Worm (Caenorhabditis elegans) whole organism, late embryonic: ENCODE data around the gene D2023.1.

Experiments used
- C08G9.2 ChIP-seq: sonication (generic microtip); optimal IDR thresholded peaks from 2 replicates; lab custom pipeline; 2016; ENCODE audit warnings: mild to moderate bottlenecking, missing genetic modification characterization, moderate library complexity, missing compliant biosample characterization
- C38D4.7 ChIP-seq: fragments of 200-800 bp; sonication (Bioruptor generic); optimal IDR thresholded peaks from 2 replicates; lab custom pipeline; 2018; ENCODE audit warnings: mild to moderate bottlenecking, missing genetic modification characterization, moderate library complexity, missing compliant biosample characterization
- K02D7.2 ChIP-seq: sonication (generic microtip); optimal IDR thresholded peaks from 2 replicates; lab custom pipeline; 2017; ENCODE audit warnings: mild to moderate bottlenecking, missing genetic modification characterization, missing compliant biosample characterization
- K09A11.1 ChIP-seq: sonication (generic microtip); optimal IDR thresholded peaks from 2 replicates; lab custom pipeline; 2017; ENCODE audit warnings: antibody characterized with exemption, mild to moderate bottlenecking, missing genetic modification characterization, missing compliant biosample characterization; ENCODE audit not compliant: insufficient read depth
- T23F11.4 ChIP-seq: fragments of 200-800 bp; sonication (Bioruptor generic); optimal IDR thresholded peaks from 2 replicates; lab custom pipeline; 2018; ENCODE audit warnings: mild to moderate bottlenecking, missing genetic modification characterization, missing compliant biosample characterization
- Y22D7AL.16 ChIP-seq: sonication (generic microtip); optimal IDR thresholded peaks from 2 replicates; lab custom pipeline; 2016; ENCODE audit warnings: missing genetic modification characterization, missing compliant biosample characterization
- ceh-14 ChIP-seq: sonication (generic microtip); optimal IDR thresholded peaks from 2 replicates; lab custom pipeline; 2016; ENCODE audit warnings: missing genotype, missing genetic modification characterization, missing compliant biosample characterization
- ceh-18 ChIP-seq: sonication (generic microtip); optimal IDR thresholded peaks from 2 replicates; lab custom pipeline; 2016; ENCODE audit warnings: missing genetic modification characterization, missing compliant biosample characterization
- ceh-2 ChIP-seq: sonication (generic microtip); optimal IDR thresholded peaks from 2 replicates; lab custom pipeline; 2016; ENCODE audit warnings: missing genotype, missing genetic modification characterization, missing compliant biosample characterization
- ceh-22 ChIP-seq: sonication (generic microtip); optimal IDR thresholded peaks from 2 replicates; lab custom pipeline; 2017; ENCODE audit warnings: missing biosample characterization, missing genetic modification characterization
- ceh-24 ChIP-seq: sonication (generic microtip); optimal IDR thresholded peaks from 2 replicates; lab custom pipeline; 2016; ENCODE audit warnings: mild to moderate bottlenecking, missing genetic modification characterization, missing compliant biosample characterization
- ceh-31 ChIP-seq: sonication (generic microtip); optimal IDR thresholded peaks from 2 replicates; lab custom pipeline; 2016; ENCODE audit warnings: missing genetic modification characterization, missing compliant biosample characterization
- ceh-34 ChIP-seq: sonication (generic microtip); optimal IDR thresholded peaks from 2 replicates; lab custom pipeline; 2016; ENCODE audit warnings: mild to moderate bottlenecking, missing genetic modification characterization, missing compliant biosample characterization
- ceh-45 ChIP-seq: fragments of 200-800 bp; sonication (Bioruptor generic); IDR thresholded peaks from 2 replicates; pipeline ENCODE4 v1.3.6; 2022; ENCODE audit warnings: missing genetic modification reagents, missing genetic modification characterization, missing compliant biosample characterization
- ceh-6 ChIP-seq: fragments of 200-800 bp; sonication (Bioruptor generic); optimal IDR thresholded peaks from 2 replicates; lab custom pipeline; 2018; ENCODE audit warnings: mild to moderate bottlenecking, missing genetic modification characterization, missing compliant biosample characterization
- ceh-9 ChIP-seq: sonication (generic microtip); optimal IDR thresholded peaks from 2 replicates; lab custom pipeline; 2016; ENCODE audit warnings: mild to moderate bottlenecking, missing genetic modification characterization, inconsistent platforms, missing compliant biosample characterization
- che-1 ChIP-seq: sonication (generic microtip); optimal IDR thresholded peaks from 2 replicates; lab custom pipeline; 2016; ENCODE audit warnings: mild to moderate bottlenecking, missing genetic modification characterization, missing compliant biosample characterization
- dmd-4 ChIP-seq: sonication (generic microtip); optimal IDR thresholded peaks from 2 replicates; lab custom pipeline; 2016; ENCODE audit warnings: borderline replicate concordance, missing genetic modification characterization, missing compliant biosample characterization
- elt-2 ChIP-seq: sonication (generic microtip); optimal IDR thresholded peaks from 2 replicates; lab custom pipeline; 2016; ENCODE audit warnings: missing genetic modification reagents, missing genetic modification characterization, missing compliant biosample characterization
- eyg-1 ChIP-seq: sonication (generic microtip); optimal IDR thresholded peaks from 2 replicates; lab custom pipeline; 2016; ENCODE audit warnings: missing genotype, missing genetic modification characterization, missing compliant biosample characterization
- fkh-10 ChIP-seq: fragments of 150-350 bp; optimal IDR thresholded peaks from 2 replicates; lab custom pipeline; 2014; ENCODE audit warnings: missing biosample characterization, missing genetic modification reagents, missing genetic modification characterization
- gmeb-2 ChIP-seq: sonication (generic microtip); optimal IDR thresholded peaks from 2 replicates; lab custom pipeline; 2016; ENCODE audit warnings: missing genetic modification characterization, inconsistent platforms, missing compliant biosample characterization
- hlh-13 ChIP-seq: fragments of 200-800 bp; sonication (Bioruptor generic); optimal IDR thresholded peaks from 2 replicates; lab custom pipeline; 2018; ENCODE audit warnings: mild to moderate bottlenecking, missing genetic modification characterization, missing compliant biosample characterization
- hlh-15 ChIP-seq: sonication (generic microtip); optimal IDR thresholded peaks from 2 replicates; lab custom pipeline; 2016; ENCODE audit warnings: missing genetic modification characterization, missing compliant biosample characterization
- hlh-30 ChIP-seq: sonication (generic microtip); optimal IDR thresholded peaks from 2 replicates; lab custom pipeline; 2017; ENCODE audit warnings: antibody characterized with exemption, missing genetic modification characterization, missing compliant biosample characterization; ENCODE audit not compliant: insufficient read depth
- hlh-6 ChIP-seq: sonication (generic microtip); optimal IDR thresholded peaks from 2 replicates; lab custom pipeline; 2016; ENCODE audit warnings: missing genotype, missing genetic modification characterization, missing compliant biosample characterization
- lin-11 ChIP-seq: fragments of 200-800 bp; sonication (Bioruptor generic); optimal IDR thresholded peaks from 2 replicates; lab custom pipeline; 2018; ENCODE audit warnings: mild to moderate bottlenecking, missing genetic modification characterization, missing compliant biosample characterization
- madf-2 ChIP-seq: sonication (generic microtip); optimal IDR thresholded peaks from 2 replicates; lab custom pipeline; 2017; ENCODE audit warnings: missing genetic modification characterization, missing compliant biosample characterization
- nfya-1 ChIP-seq: sonication (generic microtip); optimal IDR thresholded peaks from 2 replicates; lab custom pipeline; 2017; ENCODE audit warnings: missing genetic modification characterization, mild to moderate bottlenecking, missing compliant biosample characterization, antibody characterized with exemption, moderate library complexity
- odd-2 ChIP-seq: sonication (generic microtip); optimal IDR thresholded peaks from 2 replicates; lab custom pipeline; 2017; ENCODE audit warnings: antibody characterized with exemption, mild to moderate bottlenecking, missing genetic modification characterization, missing compliant biosample characterization
- pat-9 ChIP-seq: fragments of 200-800 bp; sonication (Bioruptor generic); optimal IDR thresholded peaks from 2 replicates; lab custom pipeline; 2018; ENCODE audit warnings: mild to moderate bottlenecking, missing genetic modification characterization, moderate library complexity, missing compliant biosample characterization
- pax-1 ChIP-seq: fragments of 150-350 bp; optimal IDR thresholded peaks from 2 replicates; lab custom pipeline; 2014; ENCODE audit warnings: missing biosample characterization, missing genetic modification characterization
- pha-2 ChIP-seq: sonication (generic microtip); optimal IDR thresholded peaks from 2 replicates; lab custom pipeline; 2017; ENCODE audit warnings: mild to moderate bottlenecking, missing genetic modification characterization, missing compliant biosample characterization
- pqm-1 ChIP-seq: sonication (generic microtip); optimal IDR thresholded peaks from 2 replicates; lab custom pipeline; 2016; ENCODE audit warnings: missing genetic modification characterization, missing compliant biosample characterization
- ref-2 ChIP-seq: sonication (generic microtip); optimal IDR thresholded peaks from 2 replicates; lab custom pipeline; 2016; ENCODE audit warnings: missing genetic modification characterization, missing compliant biosample characterization
- rnt-1 ChIP-seq: sonication (generic microtip); optimal IDR thresholded peaks from 2 replicates; lab custom pipeline; 2016; ENCODE audit warnings: missing genetic modification characterization, missing compliant biosample characterization
- sox-2 ChIP-seq: fragments of 200-800 bp; sonication (Bioruptor generic); IDR thresholded peaks from 2 replicates; pipeline ENCODE4 v1.3.6; 2022; ENCODE audit warnings: missing genetic modification reagents, missing genetic modification characterization, missing compliant biosample characterization
- sox-4 ChIP-seq: sonication (generic microtip); optimal IDR thresholded peaks from 2 replicates; lab custom pipeline; 2017; ENCODE audit warnings: mild to moderate bottlenecking, missing genetic modification characterization, inconsistent platforms, missing compliant biosample characterization
- syd-9 ChIP-seq: sonication (generic microtip); optimal IDR thresholded peaks from 2 replicates; lab custom pipeline; 2016; ENCODE audit warnings: mild to moderate bottlenecking, missing genetic modification characterization, moderate library complexity, missing compliant biosample characterization
- tbx-7 ChIP-seq: sonication (generic microtip); optimal IDR thresholded peaks from 2 replicates; lab custom pipeline; 2016; ENCODE audit warnings: missing genotype, missing genetic modification characterization, missing compliant biosample characterization
- ttx-3 ChIP-seq: sonication (generic microtip); optimal IDR thresholded peaks from 2 replicates; lab custom pipeline; 2016; ENCODE audit warnings: missing genetic modification reagents, missing genetic modification characterization, missing compliant biosample characterization
- unc-55 ChIP-seq: sonication (generic microtip); optimal IDR thresholded peaks from 2 replicates; lab custom pipeline; 2017; ENCODE audit warnings: missing biosample characterization, missing genetic modification reagents, missing genetic modification characterization
- ztf-16 ChIP-seq: sonication (generic microtip); optimal IDR thresholded peaks from 2 replicates; lab custom pipeline; 2017; ENCODE audit warnings: missing genetic modification characterization, missing compliant biosample characterization

The D2023.1 gene

ce11 chrV:11836073-11836472, 46.7 kb downstream of the D2023.1 start, which contains the start of gene R13H4.2:
Gene R13H4.2 (plus strand): TSS chrV:11836391.
- TF ChIP-seq ceh-18 (tag; lab: Kevin White, UChicago), result peak; percentile 55
- TF ChIP-seq C38D4.7, result no peak

DNA sequence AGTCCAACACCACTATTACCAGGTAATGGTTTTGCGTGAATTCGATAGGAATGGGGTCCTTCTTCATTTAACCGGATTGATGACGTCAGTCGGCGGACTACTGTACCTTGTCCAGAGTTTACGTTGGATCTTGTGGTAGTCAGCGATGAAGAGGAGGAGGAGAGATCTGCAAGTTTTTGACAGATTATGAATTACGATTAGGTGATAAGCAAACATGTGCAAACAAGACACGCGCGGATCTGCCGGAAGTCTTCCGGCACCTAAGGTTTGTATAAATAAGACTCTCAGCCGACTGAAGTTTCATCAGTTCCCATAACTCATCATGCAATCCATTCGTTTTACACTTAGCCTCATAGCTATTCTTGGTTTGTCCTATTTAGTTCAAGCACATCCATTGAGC, 49.9 kb downstream of the D2023.1 start, which contains the start of gene idpb-5:
idpb-5 (plus strand) TSS at position 301 of the 400 bp plus-strand sequence.
- TF ChIP-seq sox-2 (GFP tag; lab: Robert Waterston, UW), result no peak
- TF ChIP-seq sox-4 (tag; lab: Kevin White, UChicago), result no peak
- TF ChIP-seq elt-2 (tag; lab: Kevin White, UChicago), result no peak
- no peak for TF ChIP-seq pat-9 (tag; lab: Kevin White, UChicago)
- no peak for TF ChIP-seq K02D7.2
- TF ChIP-seq ceh-2 (tag; lab: Kevin White, UChicago), result no peak
- TF ChIP-seq ceh-6 (GFP tag; lab: Kevin White, UChicago), result no peak
- TF ChIP-seq pqm-1 (tag; lab: Kevin White, UChicago), result no peak

DNA sequence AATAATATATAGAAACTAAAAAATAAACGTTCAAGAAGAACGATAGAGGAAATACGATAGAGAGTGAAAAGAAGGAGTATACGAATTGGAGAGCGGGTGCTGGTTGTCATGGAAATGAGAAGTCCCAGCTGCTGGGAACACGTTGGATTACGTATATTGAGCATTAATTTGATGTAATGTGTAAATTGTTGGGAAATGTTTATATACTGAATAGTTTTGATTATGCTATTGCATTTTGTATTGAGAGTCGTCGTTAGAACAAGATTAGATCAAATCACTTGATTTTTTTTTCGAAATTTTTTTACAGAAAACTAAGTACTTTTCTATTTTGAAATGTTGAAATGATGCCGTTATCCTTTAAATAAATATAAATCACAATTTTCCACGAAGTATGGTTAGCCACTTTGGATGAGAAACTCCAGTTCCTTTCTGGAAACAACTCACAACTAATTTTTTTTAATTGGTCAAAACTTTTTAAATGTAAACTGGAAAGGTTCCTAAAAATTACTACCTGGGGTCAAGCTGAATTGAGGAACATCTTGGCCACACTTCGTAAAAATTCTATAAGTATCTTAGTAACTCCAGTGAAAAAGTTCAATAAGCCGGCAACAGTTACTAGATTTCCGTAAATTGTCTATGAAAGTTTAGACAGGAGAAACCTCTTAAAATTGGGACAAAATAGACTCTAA, 54.5 kb downstream of the D2023.1 start, which contains the start of gene nphp-4:
nphp-4 (minus strand) TSS at position 51 of the 689 bp plus-strand sequence.
- TF ChIP-seq lin-11 (tag; lab: Kevin White, UChicago) (no peak), ceh-9 (tag; lab: Kevin White, UChicago) (no peak), ztf-16 (tag; lab: Kevin White, UChicago) (no peak), tbx-7 (tag; lab: Kevin White, UChicago) (no peak), eyg-1 (tag; lab: Kevin White, UChicago) (no peak), ttx-3 (tag; lab: Kevin White, UChicago) (no peak)

DNA sequence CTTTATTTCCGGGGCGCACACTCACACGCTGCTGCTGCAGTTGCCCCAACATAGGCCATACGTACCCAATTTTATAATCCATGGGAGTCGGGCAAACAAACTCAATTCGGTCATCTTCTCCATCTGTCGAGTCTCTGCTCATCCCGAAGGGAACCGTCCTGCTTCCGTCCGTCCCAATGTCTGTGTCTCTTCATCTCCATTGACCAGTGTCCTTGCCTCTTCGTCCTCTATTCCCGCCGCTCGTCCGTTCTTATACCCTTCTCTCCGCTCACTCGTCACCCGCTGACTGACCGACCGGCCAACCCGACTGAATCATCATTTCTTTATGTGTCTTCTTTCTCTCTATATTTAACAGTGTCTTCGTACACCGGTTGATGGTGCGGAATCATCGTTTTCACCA, 55.5 kb downstream of the D2023.1 start:
- TF ChIP-seq C38D4.7, result no peak
- no peak for TF ChIP-seq pat-9 (tag; lab: Kevin White, UChicago)
- no peak for TF ChIP-seq ceh-24 (tag; lab: Kevin White, UChicago)
- no peak for TF ChIP-seq C08G9.2
- TF ChIP-seq hlh-15 (tag; lab: Kevin White, UChicago), result no peak
- no peak for TF ChIP-seq Y22D7AL.16 (tag; lab: Kevin White, UChicago)
- TF ChIP-seq ceh-31, result peak; percentile 54
- no peak for TF ChIP-seq sox-4 (tag; lab: Kevin White, UChicago)
- TF ChIP-seq nfya-1 (tag; lab: Kevin White, UChicago), result peak; percentile 41
- TF ChIP-seq syd-9 (tag; lab: Kevin White, UChicago), result peak; percentile 64
- no peak for TF ChIP-seq ceh-45 (GFP tag; lab: Robert Waterston, UW)
- no peak for TF ChIP-seq pax-1 (tag; lab: Kevin White, UChicago)
- TF ChIP-seq ref-2 (tag; lab: Kevin White, UChicago), result peak; percentile 76
- no peak for TF ChIP-seq ceh-22 (tag; lab: Kevin White, UChicago)
- peak; percentile 42 for TF ChIP-seq unc-55
- no peak for TF ChIP-seq fkh-10 (GFP tag; lab: Kevin White, UChicago)
- TF ChIP-seq T23F11.4 (GFP tag; lab: Kevin White, UChicago), result no peak
- TF ChIP-seq ceh-2 (tag; lab: Kevin White, UChicago), result peak; percentile 65
- TF ChIP-seq gmeb-2 (tag; lab: Kevin White, UChicago), result no peak
- TF ChIP-seq hlh-30 (tag; lab: Kevin White, UChicago), result no peak
- TF ChIP-seq sox-2 (GFP tag; lab: Robert Waterston, UW), result no peak
- TF ChIP-seq ceh-6 (GFP tag; lab: Kevin White, UChicago), result no peak
- TF ChIP-seq ceh-14 (tag; lab: Kevin White, UChicago), result peak; percentile 31
- TF ChIP-seq pha-2 (tag; lab: Kevin White, UChicago), result no peak
- TF ChIP-seq ceh-18 (tag; lab: Kevin White, UChicago), result peak; percentile 31
- no peak for TF ChIP-seq K09A11.1
- TF ChIP-seq hlh-6 (tag; lab: Kevin White, UChicago), result no peak
- TF ChIP-seq che-1 (tag; lab: Kevin White, UChicago), result no peak
- no peak for TF ChIP-seq hlh-13 (GFP tag; lab: Kevin White, UChicago)
- peak; percentile 5 for TF ChIP-seq pqm-1 (tag; lab: Kevin White, UChicago)
- peak; percentile 58 for TF ChIP-seq ceh-34 (tag; lab: Kevin White, UChicago)
- TF ChIP-seq madf-2, result no peak
- TF ChIP-seq ttx-3 (tag; lab: Kevin White, UChicago), result no peak
- no peak for TF ChIP-seq odd-2 (tag; lab: Kevin White, UChicago)
- TF ChIP-seq dmd-4 (tag; lab: Kevin White, UChicago), result no peak
- TF ChIP-seq rnt-1 (tag; lab: Kevin White, UChicago), result peak; percentile 13
